Worm (Caenorhabditis elegans) whole organism, young adult: ENCODE data around the gene srg-61.

Source experiments
- F22D6.2 ChIP-seq: sonication (generic microtip); optimal IDR thresholded peaks from 2 replicates; lab custom pipeline; 2016; ENCODE audit warnings: mild to moderate bottlenecking, missing genetic modification characterization, missing compliant biosample characterization
- bed-2 ChIP-seq: fragments of 200-800 bp; sonication (Bioruptor generic); IDR thresholded peaks from 2 replicates; pipeline ENCODE4 v1.3.6; 2022; ENCODE audit warnings: missing genetic modification reagents, missing genetic modification characterization, missing compliant biosample characterization
- ceh-100 ChIP-seq: fragments of 200-800 bp; sonication (Bioruptor generic); IDR thresholded peaks from 2 replicates; pipeline ENCODE4 v1.3.6; 2022; ENCODE audit warnings: missing genetic modification reagents, missing genetic modification characterization, missing compliant biosample characterization
- dpff-1 ChIP-seq: sonication (generic microtip); optimal IDR thresholded peaks from 2 replicates; lab custom pipeline; 2017; ENCODE audit warnings: mild to moderate bottlenecking, missing genetic modification characterization, missing compliant biosample characterization
- ztf-26 ChIP-seq: sonication (generic microtip); optimal IDR thresholded peaks from 2 replicates; lab custom pipeline; 2017; ENCODE audit warnings: missing genetic modification characterization, missing compliant biosample characterization

DNA sequence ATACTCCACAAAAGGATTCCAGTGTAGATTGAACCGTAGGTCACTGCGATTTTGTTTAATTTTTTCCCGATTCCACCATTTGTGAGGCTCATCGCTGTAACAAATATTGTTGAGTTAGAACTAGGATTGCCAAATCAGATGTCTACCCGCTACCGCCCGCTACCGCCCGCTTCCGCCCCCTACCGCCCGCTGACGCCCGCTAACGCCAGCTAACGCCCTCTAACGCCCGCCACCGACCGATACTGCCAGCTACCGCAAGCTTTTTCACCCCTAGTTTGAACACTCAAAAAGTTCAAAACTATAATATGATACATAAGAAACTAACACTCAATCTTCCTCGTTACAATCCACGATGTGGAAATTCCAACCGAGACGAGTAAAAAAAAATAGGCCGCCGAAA, 18.3 kb upstream of the srg-61 start:
- TF ChIP-seq dpff-1 (tag; lab: Kevin White, UChicago) (no peak), F22D6.2 (tag; lab: Kevin White, UChicago) (no peak), bed-2 (GFP tag; lab: Robert Waterston, UW) (no peak), ceh-100 (GFP tag; lab: Robert Waterston, UW) (no peak), ztf-26 (tag; lab: Kevin White, UChicago) (no peak)
